ENCODE assay signal across 1 fruit fly cellular context in the genomic region with DNA sequence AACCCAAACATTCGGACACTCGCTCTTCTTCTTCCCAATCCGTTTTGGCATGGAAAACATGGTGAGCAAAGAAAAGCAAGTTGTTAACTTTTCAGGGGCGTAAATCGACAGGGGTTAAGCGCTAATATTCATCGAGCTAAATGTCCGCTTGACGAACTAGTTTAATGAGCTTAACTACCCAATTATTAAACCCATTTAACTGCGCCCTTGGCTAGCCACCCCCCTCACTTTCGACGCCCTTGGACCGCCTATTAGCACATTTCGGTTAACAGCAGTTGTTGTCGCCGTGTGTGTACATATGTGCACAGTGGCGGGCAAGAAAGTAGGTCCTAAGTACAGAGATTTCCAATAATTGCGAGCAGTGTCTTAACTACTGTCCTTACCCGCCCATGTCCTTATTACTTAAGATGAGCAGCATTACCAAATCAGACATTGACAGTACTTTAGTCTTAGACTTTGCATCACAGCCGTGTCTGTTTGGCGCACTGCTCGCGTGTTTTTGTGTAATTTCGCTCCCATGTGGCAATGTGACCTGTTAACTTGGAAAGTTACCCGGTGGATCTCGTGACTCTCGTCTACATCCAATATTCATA.
A peak's percentile ranks its signal among the peaks of the same experiment; 100 is the strongest.
TF ChIP-seq lines count a peak whose summit lies in the region.

No protein-coding gene starts in this region.

TF ChIP-seq in whole organism, embryonic, 481 proteins besides CTCF, POLR2A, EP300 and RAD21 (continued from another document and continues in another):
- TF ChIP-seq toy (GFP tag; IDR thresholded peaks at IDR 0.05; lab: Robert Waterston, UW) (peak; percentile 91), PHDP (tag; optimal IDR thresholded peaks at IDR 0.05; lab: Kevin White, UChicago) (peak; percentile 93), dan (GFP tag; IDR thresholded peaks at IDR 0.05; lab: Robert Waterston, UW) (peak; percentile 76), CG4328 (GFP tag; optimal IDR thresholded peaks at IDR 0.05; lab: Kevin White, UChicago) (no peak), ssp (GFP tag; IDR thresholded peaks at IDR 0.05; lab: Robert Waterston, UW) (peak; percentile 73), HmgZ (tag; optimal IDR thresholded peaks at IDR 0.05; lab: Kevin White, UChicago) (peak; percentile 95), Poxn (GFP tag; IDR thresholded peaks at IDR 0.05; lab: Robert Waterston, UW) (peak; percentile 89), CG7928 (GFP tag; optimal IDR thresholded peaks at IDR 0.05; lab: Kevin White, UChicago) (peak; percentile 60), CG10462 (GFP tag; optimal IDR thresholded peaks at IDR 0.05; lab: Kevin White, UChicago) (peak; percentile 60), Gsc (GFP tag; IDR thresholded peaks at IDR 0.05; lab: Robert Waterston, UW) (peak; percentile 77), HLH3B (GFP tag; IDR thresholded peaks at IDR 0.05; lab: Robert Waterston, UW) (peak; percentile 87), otp (GFP tag; IDR thresholded peaks at IDR 0.05; lab: Robert Waterston, UW) (peak; percentile 96), Adf1 (GFP tag; IDR thresholded peaks at IDR 0.05; lab: Robert Waterston, UW) (peak; percentile 80), phol (tag; optimal IDR thresholded peaks at IDR 0.05; lab: Kevin White, UChicago) (peak; percentile 78), CG33557 (GFP tag; optimal IDR thresholded peaks at IDR 0.05; lab: Kevin White, UChicago) (no peak), CG9609 (GFP tag; optimal IDR thresholded peaks at IDR 0.05; lab: Kevin White, UChicago) (peak; percentile 92), CG9817 (tag; optimal IDR thresholded peaks at IDR 0.05; lab: Kevin White, UChicago) (peak; percentile 92), CG13624 (GFP tag; optimal IDR thresholded peaks at IDR 0.05; lab: Kevin White, UChicago) (peak; percentile 96), CG32532 (GFP tag; IDR thresholded peaks at IDR 0.05; lab: Robert Waterston, UW) (peak; percentile 97), Nf-YC (tag; optimal IDR thresholded peaks at IDR 0.05; lab: Kevin White, UChicago) (peak; percentile 37), lmd (GFP tag; IDR thresholded peaks at IDR 0.05; lab: Robert Waterston, UW) (peak; percentile 95), CG6254 (GFP tag; optimal IDR thresholded peaks at IDR 0.05; lab: Kevin White, UChicago) (peak; percentile 67), CG2889 (GFP tag; IDR thresholded peaks at IDR 0.05; lab: Robert Waterston, UW) (peak; percentile 88), CG14014 (GFP tag; IDR thresholded peaks at IDR 0.05; lab: Robert Waterston, UW) (peak; percentile 95), zfh2 (GFP tag; optimal IDR thresholded peaks at IDR 0.05; lab: Kevin White, UChicago) (peak; percentile 98), NC2α (GFP tag; optimal IDR thresholded peaks at IDR 0.05; lab: Kevin White, UChicago) (peak; percentile 68), CG18476 (GFP tag; optimal IDR thresholded peaks at IDR 0.05; lab: Kevin White, UChicago) (peak; percentile 77), CG30431 (GFP tag; optimal IDR thresholded peaks at IDR 0.05; lab: Kevin White, UChicago) (peak; percentile 90), usp (GFP tag; optimal IDR thresholded peaks at IDR 0.05; lab: Kevin White, UChicago) (no peak), zfh1 (GFP tag; IDR thresholded peaks at IDR 0.05; lab: Robert Waterston, UW) (peak; percentile 96), Lpt (GFP tag; optimal IDR thresholded peaks at IDR 0.05; lab: Kevin White, UChicago) (no peak), D (optimal IDR thresholded peaks at IDR 0.05; lab: Kevin White, UChicago) (no peak), D (GFP tag; optimal IDR thresholded peaks at IDR 0.05; lab: Kevin White, UChicago) (peak; percentile 66), unpg (GFP tag; optimal IDR thresholded peaks at IDR 0.05; lab: Kevin White, UChicago) (peak; percentile 89), Bgb (GFP tag; IDR thresholded peaks at IDR 0.05; lab: Robert Waterston, UW; ENCODE audit: partially characterized antibody) (no peak), Hr39 (optimal IDR thresholded peaks at IDR 0.05; lab: Kevin White, UChicago) (no peak), Dp (GFP tag; optimal IDR thresholded peaks at IDR 0.05; lab: Kevin White, UChicago) (no peak), MESR4 (GFP tag; optimal IDR thresholded peaks at IDR 0.05; lab: Kevin White, UChicago) (peak; percentile 32), knrl (GFP tag; IDR thresholded peaks at IDR 0.05; lab: Robert Waterston, UW; ENCODE audit: partially characterized antibody) (no peak), lov (optimal IDR thresholded peaks at IDR 0.05; lab: Kevin White, UChicago) (no peak), lov (GFP tag; IDR thresholded peaks at IDR 0.05; lab: Robert Waterston, UW) (0 out of 3 replicates have a peak, but pooled peaks have one; percentile 58), CG14050 (GFP tag; IDR thresholded peaks at IDR 0.05; lab: Robert Waterston, UW) (peak; percentile 86), CG12299 (tag; optimal IDR thresholded peaks at IDR 0.05; lab: Kevin White, UChicago) (peak; percentile 82), ci (GFP tag; IDR thresholded peaks at IDR 0.05; lab: Robert Waterston, UW) (peak; percentile 96), H2.0 (GFP tag; IDR thresholded peaks at IDR 0.05; lab: Robert Waterston, UW) (peak; percentile 90), aop (GFP tag; IDR thresholded peaks at IDR 0.05; lab: Robert Waterston, UW) (no peak; the same call in 1 of the 2 replicates), Ada2b (GFP tag; IDR thresholded peaks at IDR 0.05; lab: Robert Waterston, UW) (peak; percentile 94), Hand (GFP tag; optimal IDR thresholded peaks at IDR 0.05; lab: Kevin White, UChicago) (peak; percentile 88), CG16779 (GFP tag; IDR thresholded peaks at IDR 0.05; lab: Robert Waterston, UW) (peak; percentile 96), Deaf1 (tag; optimal IDR thresholded peaks at IDR 0.05; lab: Kevin White, UChicago) (peak; percentile 57), exex (tag; optimal IDR thresholded peaks at IDR 0.05; lab: Kevin White, UChicago) (peak; percentile 69), gsb (GFP tag; IDR thresholded peaks at IDR 0.05; lab: Robert Waterston, UW) (peak; percentile 92), pzg (GFP tag; optimal IDR thresholded peaks at IDR 0.05; lab: Kevin White, UChicago) (peak; percentile 26), ro (GFP tag; IDR thresholded peaks at IDR 0.05; lab: Robert Waterston, UW) (peak; percentile 72; the same call in 1 of the 2 replicates), dimm (GFP tag; IDR thresholded peaks at IDR 0.05; lab: Robert Waterston, UW) (peak; percentile 77), prd (optimal IDR thresholded peaks at IDR 0.05; lab: Kevin White, UChicago) (no peak), prd (GFP tag; IDR thresholded peaks at IDR 0.05; lab: Robert Waterston, UW) (peak; percentile 96), wor (GFP tag; IDR thresholded peaks at IDR 0.05; lab: Robert Waterston, UW) (peak; percentile 72), nerfin-1 (tag; optimal IDR thresholded peaks at IDR 0.05; lab: Kevin White, UChicago) (peak; percentile 62), CG4707 (GFP tag; optimal IDR thresholded peaks at IDR 0.05; lab: Kevin White, UChicago) (peak; percentile 39), HLHmδ (GFP tag; optimal IDR thresholded peaks at IDR 0.05; lab: Kevin White, UChicago) (no peak), CG1792 (GFP tag; optimal IDR thresholded peaks at IDR 0.05; lab: Kevin White, UChicago) (peak; percentile 90), CG2712 (tag; optimal IDR thresholded peaks at IDR 0.05; lab: Kevin White, UChicago) (peak; percentile 81), CG4282 (GFP tag; optimal IDR thresholded peaks at IDR 0.05; lab: Kevin White, UChicago) (peak; percentile 92), Rx (GFP tag; IDR thresholded peaks at IDR 0.05; lab: Robert Waterston, UW) (peak; percentile 94), Nf-YB (GFP tag; optimal IDR thresholded peaks at IDR 0.05; lab: Kevin White, UChicago) (peak; percentile 54), CG12769 (tag; optimal IDR thresholded peaks at IDR 0.05; lab: Kevin White, UChicago) (peak; percentile 99), fd64A (GFP tag; optimal IDR thresholded peaks at IDR 0.05; lab: Kevin White, UChicago) (peak; percentile 59), CG17612 (GFP tag; IDR thresholded peaks at IDR 0.05; lab: Robert Waterston, UW) (peak; percentile 91), gt (GFP tag; IDR thresholded peaks at IDR 0.05; lab: Robert Waterston, UW) (peak; percentile 80), psq (GFP tag; optimal IDR thresholded peaks at IDR 0.05; lab: Kevin White, UChicago) (peak; percentile 65), dm (GFP tag; optimal IDR thresholded peaks at IDR 0.05; lab: Kevin White, UChicago) (peak; percentile 87), ems (GFP tag; optimal IDR thresholded peaks at IDR 0.05; lab: Kevin White, UChicago) (peak; percentile 91), Neu2 (GFP tag; optimal IDR thresholded peaks at IDR 0.05; lab: Kevin White, UChicago; ENCODE audit: borderline replicate concordance) (peak; percentile 37), fru (optimal IDR thresholded peaks at IDR 0.05; lab: Kevin White, UChicago) (no peak), chinmo (GFP tag; IDR thresholded peaks at IDR 0.05; lab: Robert Waterston, UW; ENCODE audit: partially characterized antibody) (no peak), dpn (GFP tag; optimal IDR thresholded peaks at IDR 0.05; lab: Kevin White, UChicago) (peak; percentile 94 to 95), Chrac-16 (GFP tag; optimal IDR thresholded peaks at IDR 0.05; lab: Kevin White, UChicago) (peak; percentile 91), ara (GFP tag; IDR thresholded peaks at IDR 0.05; lab: Robert Waterston, UW) (peak; percentile 88), ftz-f1 (GFP tag; optimal IDR thresholded peaks at IDR 0.05; lab: Kevin White, UChicago) (peak; percentile 78), h (optimal IDR thresholded peaks at IDR 0.05; lab: Kevin White, UChicago) (no peak), kah (GFP tag; optimal IDR thresholded peaks at IDR 0.05; lab: Kevin White, UChicago) (peak; percentile 50), sisA (GFP tag; IDR thresholded peaks at IDR 0.05; lab: Robert Waterston, UW) (peak; percentile 92), Xrp1 (GFP tag; IDR thresholded peaks at IDR 0.05; lab: Robert Waterston, UW) (peak; percentile 90), Dll (GFP tag; IDR thresholded peaks at IDR 0.05; lab: Robert Waterston, UW; ENCODE audit: partially characterized antibody) (no peak), Trl (optimal IDR thresholded peaks at IDR 0.05; lab: Kevin White, UChicago) (no peak), Trl (GFP tag; optimal IDR thresholded peaks at IDR 0.05; lab: Kevin White, UChicago) (peak; percentile 93), pfk (GFP tag; optimal IDR thresholded peaks at IDR 0.05; lab: Kevin White, UChicago) (no peak), CG12219 (GFP tag; optimal IDR thresholded peaks at IDR 0.05; lab: Kevin White, UChicago) (peak; percentile 79), CG7839 (tag; optimal IDR thresholded peaks at IDR 0.05; lab: Kevin White, UChicago) (peak; percentile 94), BtbVII (GFP tag; optimal IDR thresholded peaks at IDR 0.05; lab: Kevin White, UChicago) (peak; percentile 88), Fer1 (GFP tag; optimal IDR thresholded peaks at IDR 0.05; lab: Kevin White, UChicago) (peak; percentile 93), sc (optimal IDR thresholded peaks at IDR 0.05; lab: Kevin White, UChicago) (no peak), sc (GFP tag; optimal IDR thresholded peaks at IDR 0.05; lab: Kevin White, UChicago) (peak; percentile 59), Tbp (GFP tag; optimal IDR thresholded peaks at IDR 0.05; lab: Kevin White, UChicago) (no peak), CG6654 (GFP tag; optimal IDR thresholded peaks at IDR 0.05; lab: Kevin White, UChicago) (peak; percentile 72), scrt (GFP tag; optimal IDR thresholded peaks at IDR 0.05; lab: Kevin White, UChicago) (peak; percentile 83), chn (GFP tag; optimal IDR thresholded peaks at IDR 0.05; lab: Kevin White, UChicago) (peak; percentile 87), chm (GFP tag; IDR thresholded peaks at IDR 0.05; lab: Robert Waterston, UW) (peak; percentile 90), CG10274 (GFP tag; optimal IDR thresholded peaks at IDR 0.05; lab: Kevin White, UChicago) (peak; percentile 81), CG16813 (GFP tag; IDR thresholded peaks at IDR 0.05; lab: Robert Waterston, UW; ENCODE audit: partially characterized antibody) (no peak), CG15479 (GFP tag; optimal IDR thresholded peaks at IDR 0.05; lab: Kevin White, UChicago) (no peak), D19B (GFP tag; optimal IDR thresholded peaks at IDR 0.05; lab: Kevin White, UChicago) (peak; percentile 88), CG2875 (GFP tag; optimal IDR thresholded peaks at IDR 0.05; lab: Kevin White, UChicago) (peak; percentile 72), Bdp1 (GFP tag; optimal IDR thresholded peaks at IDR 0.05; lab: Kevin White, UChicago) (peak; percentile 82), Awh (GFP tag; IDR thresholded peaks at IDR 0.05; lab: Robert Waterston, UW) (peak; percentile 89), dysf (GFP tag; IDR thresholded peaks at IDR 0.05; lab: Robert Waterston, UW) (peak; percentile 96), CG13287 (GFP tag; IDR thresholded peaks at IDR 0.05; lab: Robert Waterston, UW; ENCODE audit: partially characterized antibody) (no peak), CoRest (tag; optimal IDR thresholded peaks at IDR 0.05; lab: Kevin White, UChicago) (peak; percentile 88), CG18599 (GFP tag; optimal IDR thresholded peaks at IDR 0.05; lab: Kevin White, UChicago) (peak; percentile 97), luna (GFP tag; optimal IDR thresholded peaks at IDR 0.05; lab: Kevin White, UChicago) (peak; percentile 94), dati (GFP tag; IDR thresholded peaks at IDR 0.05; lab: Robert Waterston, UW) (peak; percentile 59), BEAF-32 (GFP tag; optimal IDR thresholded peaks at IDR 0.05; lab: Kevin White, UChicago) (no peak), Doc2 (GFP tag; IDR thresholded peaks at IDR 0.05; lab: Robert Waterston, UW) (peak; percentile 64), mld (GFP tag; IDR thresholded peaks at IDR 0.05; lab: Robert Waterston, UW; ENCODE audit: partially characterized antibody) (no peak), hkb (optimal IDR thresholded peaks at IDR 0.05; lab: Kevin White, UChicago) (no peak), hkb (GFP tag; IDR thresholded peaks at IDR 0.05; lab: Robert Waterston, UW) (peak; percentile 91), CG32767 (GFP tag; IDR thresholded peaks at IDR 0.05; lab: Robert Waterston, UW) (peak; percentile 80), Hmx (GFP tag; optimal IDR thresholded peaks at IDR 0.05; lab: Kevin White, UChicago) (peak; percentile 81), HLH4C (GFP tag; IDR thresholded peaks at IDR 0.05; lab: Robert Waterston, UW; ENCODE audit: partially characterized antibody) (no peak), Dad (GFP tag; optimal IDR thresholded peaks at IDR 0.05; lab: Kevin White, UChicago) (peak; percentile 93), CG15073 (GFP tag; optimal IDR thresholded peaks at IDR 0.05; lab: Kevin White, UChicago) (peak; percentile 49), CG4820 (GFP tag; optimal IDR thresholded peaks at IDR 0.05; lab: Kevin White, UChicago) (peak; percentile 75), CG7987 (GFP tag; optimal IDR thresholded peaks at IDR 0.05; lab: Kevin White, UChicago) (peak; percentile 87), CG10959 (GFP tag; IDR thresholded peaks at IDR 0.05; lab: Robert Waterston, UW) (peak; percentile 47; the same call in 1 of the 2 replicates)
